Worm (Caenorhabditis elegans) whole organism, L4 larva: ENCODE measurements around the gene alx-1.
A peak's percentile ranks its signal among the peaks of the same experiment; 100 is the strongest.

Experiments
- D1046.2 ChIP-seq: fragments of 200-800 bp; sonication (Bioruptor generic); IDR thresholded peaks from 2 replicates; pipeline ENCODE4 v1.3.6; 2022; ENCODE audit warnings: missing genetic modification characterization, missing compliant biosample characterization
- F26F4.8 ChIP-seq: fragments of 200-800 bp; sonication (Bioruptor generic); conservative IDR thresholded peaks from 2 replicates; pipeline ENCODE4 v1.3.6; 2022; ENCODE audit warnings: missing genetic modification characterization, missing compliant biosample characterization
- F44E2.7 ChIP-seq: fragments of 200-800 bp; sonication (Bioruptor generic); IDR thresholded peaks from 2 replicates; pipeline ENCODE4 v2.1.2; 2022; ENCODE audit warnings: missing genetic modification characterization, missing compliant biosample characterization
- F49E8.2 ChIP-seq: sonication (generic microtip); optimal IDR thresholded peaks from 2 replicates; lab custom pipeline; 2016; ENCODE audit warnings: missing compliant biosample characterization, mild to moderate bottlenecking, missing genetic modification characterization, borderline replicate concordance
- T20F7.1 ChIP-seq: fragments of 200-800 bp; sonication (Bioruptor generic); optimal IDR thresholded peaks from 2 replicates; lab custom pipeline; 2018; ENCODE audit warnings: mild to moderate bottlenecking, missing genetic modification characterization, missing compliant biosample characterization
- T26A8.4 ChIP-seq: fragments of 200-800 bp; sonication (Bioruptor generic); IDR thresholded peaks from 2 replicates; pipeline ENCODE4 v1.3.6; 2022; ENCODE audit warnings: missing genetic modification characterization, missing compliant biosample characterization
- ZK337.2 ChIP-seq: fragments of 200-800 bp; sonication (Bioruptor generic); IDR thresholded peaks from 2 replicates; pipeline ENCODE4 v1.3.6; 2022; ENCODE audit warnings: missing genetic modification reagents, missing genetic modification characterization, missing compliant biosample characterization
- aha-1 ChIP-seq: fragments of 150-350 bp; peaks from one replicate; lab custom pipeline; 2014; ENCODE audit warnings: missing biosample characterization, missing genetic modification characterization
- aly-2 ChIP-seq: sonication (generic microtip); optimal IDR thresholded peaks from 2 replicates; lab custom pipeline; 2018; ENCODE audit warnings: missing biosample characterization, missing genetic modification characterization
- arid-1 ChIP-seq: fragments of 200-800 bp; sonication (Bioruptor generic); conservative IDR thresholded peaks from 2 replicates; pipeline ENCODE4 v1.3.6; 2022; ENCODE audit warnings: missing genetic modification reagents, missing genetic modification characterization, missing compliant biosample characterization
- ceh-28 ChIP-seq: fragments of 150-350 bp; optimal IDR thresholded peaks from 2 replicates; lab custom pipeline; 2014; ENCODE audit warnings: missing biosample characterization, missing genetic modification reagents, missing genetic modification characterization
- ceh-82 ChIP-seq: sonication (generic microtip); optimal IDR thresholded peaks from 2 replicates; lab custom pipeline; 2017; ENCODE audit warnings: missing biosample characterization, missing genetic modification characterization
- daf-16 ChIP-seq, 3 experiments: sonication (generic microtip); optimal IDR thresholded peaks; 2 replicates each; lab custom pipeline; 2016 to 2017; ENCODE audit warnings: missing genetic modification characterization in 3 of 3, missing genetic modification reagents in 3 of 3, mild to moderate bottlenecking in 2 of 3, missing compliant biosample characterization in 2 of 3, missing biosample characterization in 1 of 3, moderate library complexity in 1 of 3
- dmd-6 ChIP-seq: fragments of 200-800 bp; sonication (Bioruptor generic); IDR thresholded peaks from 2 replicates; pipeline ENCODE4 v1.3.6; 2022; ENCODE audit warnings: missing genetic modification reagents, missing genetic modification characterization, missing compliant biosample characterization
- dmd-9 ChIP-seq: fragments of 200-800 bp; sonication (Bioruptor generic); IDR thresholded peaks from 2 replicates; pipeline ENCODE4 v1.3.6; 2022; ENCODE audit warnings: missing genetic modification reagents, missing genetic modification characterization, missing compliant biosample characterization
- egl-43 ChIP-seq: fragments of 200-800 bp; sonication (Bioruptor generic); IDR thresholded peaks from 2 replicates; pipeline ENCODE4 v1.3.6; 2022; ENCODE audit warnings: missing genetic modification reagents, missing genetic modification characterization, missing compliant biosample characterization
- fos-1 ChIP-seq: fragments of 150-350 bp; optimal IDR thresholded peaks from 2 replicates; lab custom pipeline; 2014; ENCODE audit warnings: missing biosample characterization, missing genetic modification characterization
- gei-8 ChIP-seq: fragments of 200-800 bp; sonication (Bioruptor generic); optimal IDR thresholded peaks from 2 replicates; lab custom pipeline; 2018; ENCODE audit warnings: mild to moderate bottlenecking, missing genetic modification characterization, missing compliant biosample characterization
- hlh-11 ChIP-seq: fragments of 200-800 bp; sonication (Bioruptor generic); optimal IDR thresholded peaks from 2 replicates; lab custom pipeline; 2018; ENCODE audit warnings: mild to moderate bottlenecking, missing genetic modification characterization, missing compliant biosample characterization
- hlh-30 ChIP-seq: sonication (generic microtip); optimal IDR thresholded peaks from 2 replicates; lab custom pipeline; 2017; ENCODE audit warnings: antibody characterized with exemption, mild to moderate bottlenecking, missing genetic modification characterization, missing compliant biosample characterization; ENCODE audit not compliant: insufficient read depth
- jun-1 ChIP-seq: fragments of 150-350 bp; optimal IDR thresholded peaks from 2 replicates; lab custom pipeline; 2014; ENCODE audit warnings: missing biosample characterization, missing genetic modification reagents, missing genetic modification characterization
- lin-1 ChIP-seq: fragments of 200-800 bp; sonication (Bioruptor generic); IDR thresholded peaks from 2 replicates; pipeline ENCODE4 v1.3.6; 2022; ENCODE audit warnings: missing genetic modification reagents, missing genetic modification characterization, missing compliant biosample characterization
- lin-15B ChIP-seq: fragments of 150-350 bp; sonication (generic microtip); optimal IDR thresholded peaks from 3 replicates; lab custom pipeline; 2014; ENCODE audit warnings: missing biosample characterization, missing genetic modification characterization
- lsy-2 ChIP-seq, 2 experiments: fragments of 150-350 bp in 1 of 2; sonication (generic microtip) in 1 of 2; optimal IDR thresholded peaks; 2 replicates each; lab custom pipeline; 2014 to 2017; ENCODE audit warnings: missing biosample characterization in 2 of 2, missing genetic modification characterization in 2 of 2
- madf-5 ChIP-seq, 2 experiments: fragments of 200-800 bp; sonication (Bioruptor generic); IDR thresholded peaks; 2 replicates each; pipeline ENCODE4 v1.3.6; 2022; ENCODE audit warnings: missing compliant biosample characterization in 2 of 2, missing genetic modification characterization in 2 of 2
- mdl-1 ChIP-seq, 2 experiments: fragments of 150-350 bp in 1 of 2; sonication (generic microtip) in 1 of 2; optimal IDR thresholded peaks; 2 replicates each; lab custom pipeline; 2014 to 2017; ENCODE audit warnings: missing biosample characterization in 2 of 2, missing genetic modification characterization in 2 of 2
- mdt-29 ChIP-seq: fragments of 200-800 bp; sonication (Bioruptor generic); IDR thresholded peaks from 2 replicates; pipeline ENCODE4 v1.3.6; 2022; ENCODE audit warnings: missing genetic modification reagents, missing genetic modification characterization, missing compliant biosample characterization
- mes-2 ChIP-seq: sonication (generic microtip); optimal IDR thresholded peaks from 2 replicates; lab custom pipeline; 2016; ENCODE audit warnings: missing genotype, mild to moderate bottlenecking, missing genetic modification characterization, missing compliant biosample characterization; ENCODE audit not compliant: poor library complexity, severe bottlenecking
- mxl-3 ChIP-seq: fragments of 200-800 bp; sonication (Bioruptor generic); optimal IDR thresholded peaks from 2 replicates; lab custom pipeline; 2018; ENCODE audit warnings: mild to moderate bottlenecking, missing genetic modification characterization, missing compliant biosample characterization
- nhr-10 ChIP-seq: fragments of 150-350 bp; optimal IDR thresholded peaks from 2 replicates; lab custom pipeline; 2014; ENCODE audit warnings: missing biosample characterization, missing genetic modification characterization
- nhr-237 ChIP-seq: sonication (generic microtip); optimal IDR thresholded peaks from 2 replicates; lab custom pipeline; 2017; ENCODE audit warnings: missing biosample characterization, missing genetic modification characterization
- nhr-25 ChIP-seq: sonication (generic microtip); optimal IDR thresholded peaks from 2 replicates; lab custom pipeline; 2017; ENCODE audit warnings: missing genetic modification characterization, mild to moderate bottlenecking, missing compliant biosample characterization, antibody characterized with exemption, moderate library complexity, borderline replicate concordance; ENCODE audit not compliant: insufficient read depth
- nhr-28 ChIP-seq: fragments of 150-350 bp; optimal IDR thresholded peaks from 2 replicates; lab custom pipeline; 2014; ENCODE audit warnings: missing biosample characterization, missing genetic modification characterization
- nhr-41 ChIP-seq: fragments of 200-800 bp; sonication (Bioruptor generic); IDR thresholded peaks from 2 replicates; pipeline ENCODE4 v1.3.6; 2022; ENCODE audit warnings: missing genetic modification reagents, missing genetic modification characterization, missing compliant biosample characterization
- nhr-42 ChIP-seq: fragments of 200-800 bp; sonication (Bioruptor generic); IDR thresholded peaks from 2 replicates; pipeline ENCODE4 v1.3.6; 2022; ENCODE audit warnings: missing genetic modification characterization, missing compliant biosample characterization
- nhr-48 ChIP-seq: sonication (generic microtip); optimal IDR thresholded peaks from 2 replicates; lab custom pipeline; 2016; ENCODE audit warnings: mild to moderate bottlenecking, missing genetic modification characterization, missing compliant biosample characterization
- nhr-6 ChIP-seq: fragments of 150-350 bp; optimal IDR thresholded peaks from 2 replicates; lab custom pipeline; 2014; ENCODE audit warnings: missing biosample characterization, missing genetic modification characterization
- nhr-77 ChIP-seq: fragments of 150-350 bp; optimal IDR thresholded peaks from 2 replicates; lab custom pipeline; 2014; ENCODE audit warnings: missing biosample characterization, missing genetic modification characterization
- pha-4 ChIP-seq, 2 experiments: fragments of 150-350 bp in 1 of 2; fragments of 200-800 bp in 1 of 2; sonication (Bioruptor generic) in 1 of 2; IDR thresholded peaks in 1 of 2; optimal IDR thresholded peaks in 1 of 2; 2 replicates each; pipeline versions ENCODE4 v1.3.6 to Lab custom; 2014 to 2022; ENCODE audit warnings: missing genetic modification characterization in 2 of 2, missing genetic modification reagents in 2 of 2, missing biosample characterization in 1 of 2, missing compliant biosample characterization in 1 of 2
- php-3 ChIP-seq: fragments of 200-800 bp; sonication (Bioruptor generic); IDR thresholded peaks from 2 replicates; pipeline ENCODE4 v1.3.6; 2022; ENCODE audit warnings: missing genetic modification reagents, missing genetic modification characterization, missing compliant biosample characterization
- rbr-2 ChIP-seq: sonication (generic microtip); optimal IDR thresholded peaks from 2 replicates; lab custom pipeline; 2016; ENCODE audit warnings: missing genotype, missing genetic modification characterization, missing compliant biosample characterization
- set-16 ChIP-seq: fragments of 200-800 bp; sonication (Bioruptor generic); IDR thresholded peaks from 2 replicates; pipeline ENCODE4 v1.3.6; 2022; ENCODE audit warnings: missing genetic modification reagents, missing genetic modification characterization, missing compliant biosample characterization
- snpc-4 ChIP-seq: fragments of 150-350 bp; optimal IDR thresholded peaks from 2 replicates; lab custom pipeline; 2014; ENCODE audit warnings: missing biosample characterization, missing genetic modification characterization
- spr-1 ChIP-seq: sonication (generic microtip); optimal IDR thresholded peaks from 2 replicates; lab custom pipeline; 2016; ENCODE audit warnings: mild to moderate bottlenecking, missing genetic modification characterization, missing compliant biosample characterization
- tra-1 ChIP-seq: fragments of 200-800 bp; sonication (Bioruptor generic); IDR thresholded peaks from 2 replicates; pipeline ENCODE4 v1.3.6; 2022; ENCODE audit warnings: missing genetic modification reagents, missing genetic modification characterization, missing compliant biosample characterization
- unc-39 ChIP-seq: sonication (generic microtip); optimal IDR thresholded peaks from 2 replicates; lab custom pipeline; 2017; ENCODE audit warnings: missing biosample characterization, missing genetic modification characterization
- unc-62 ChIP-seq, 3 experiments: fragments of 150-350 bp in 1 of 3; sonication (generic microtip); optimal IDR thresholded peaks in 2 of 3; peaks in 1 of 3; 1 replicate in 1 of 3; 2 replicates in 2 of 3; lab custom pipeline; 2014 to 2017; ENCODE audit warnings: missing biosample characterization in 3 of 3, missing genetic modification characterization in 3 of 3, missing genetic modification reagents in 3 of 3, missing genotype in 1 of 3
- zag-1 ChIP-seq: fragments of 150-350 bp; optimal IDR thresholded peaks from 2 replicates; lab custom pipeline; 2014; ENCODE audit warnings: missing biosample characterization, missing genetic modification characterization
- zfp-3 ChIP-seq: fragments of 200-800 bp; sonication (Bioruptor generic); conservative IDR thresholded peaks from 2 replicates; pipeline ENCODE4 v1.3.6; 2022; ENCODE audit warnings: missing genetic modification reagents, missing genetic modification characterization, missing compliant biosample characterization
- ztf-11 ChIP-seq: fragments of 150-350 bp; optimal IDR thresholded peaks from 2 replicates; lab custom pipeline; 2014; ENCODE audit warnings: missing biosample characterization, missing genetic modification characterization

Gene alx-1

ce11 chrIII:9913722-9914121 is 43.4 kb upstream of the alx-1 start, which contains the start of gene cbp-3:
cbp-3 (plus strand) TSS chrIII:9913993.
- TF ChIP-seq hlh-30 (tag; lab: Kevin White, UChicago) (peak; percentile 67), lin-15B (tag; lab: Kevin White, UChicago) (no peak), snpc-4 (no peak), nhr-42 (GFP tag; lab: Robert Waterston, UW) (no peak), madf-5 (GFP tag; IDR thresholded peaks at IDR 0.05; lab: Robert Waterston, UW) (no peak), lin-1 (GFP tag; lab: Robert Waterston, UW) (no peak), hlh-11 (tag; lab: Kevin White, UChicago) (peak; percentile 49), zfp-3 (GFP tag; lab: Robert Waterston, UW) (no peak), nhr-41 (GFP tag; lab: Robert Waterston, UW) (no peak), ceh-82 (tag; lab: Kevin White, UChicago) (no peak), nhr-28 (peak; percentile 61), mdt-29 (GFP tag; lab: Robert Waterston, UW) (no peak), unc-62 (GFP tag; optimal IDR thresholded peaks at IDR 0.05 in 1 of 2; lab: Kevin White, UChicago) (no peak), unc-62 (tag; optimal IDR thresholded peaks at IDR 0.05; lab: Kevin White, UChicago) (no peak), mdl-1 (tag; optimal IDR thresholded peaks at IDR 0.05; lab: Kevin White, UChicago) (no peak), F49E8.2 (no peak), dmd-9 (GFP tag; lab: Robert Waterston, UW) (no peak), mxl-3 (GFP tag; lab: Kevin White, UChicago) (peak; percentile 25), arid-1 (GFP tag; lab: Robert Waterston, UW) (no peak), nhr-25 (no peak), ZK337.2 (no peak), set-16 (GFP tag; lab: Robert Waterston, UW) (no peak), daf-16 (GFP tag; optimal IDR thresholded peaks at IDR 0.05; lab: Kevin White, UChicago) (no peak), daf-16 (tag; optimal IDR thresholded peaks at IDR 0.05; lab: Kevin White, UChicago) (peak; percentile 99), aly-2 (no peak), lsy-2 (tag; optimal IDR thresholded peaks at IDR 0.05; lab: Kevin White, UChicago) (peak in 1 of 2 experiments; percentile 3), spr-1 (tag; lab: Kevin White, UChicago) (no peak), gei-8 (GFP tag; lab: Kevin White, UChicago) (no peak), unc-39 (tag; lab: Kevin White, UChicago) (no peak), tra-1 (GFP tag; lab: Robert Waterston, UW) (no peak), F26F4.8 (no peak), rbr-2 (tag; lab: Kevin White, UChicago) (no peak), pha-4 (GFP tag; IDR thresholded peaks at IDR 0.05; lab: Robert Waterston, UW) (no peak), pha-4 (tag; optimal IDR thresholded peaks at IDR 0.05; lab: Kevin White, UChicago) (no peak), zag-1 (tag; lab: Kevin White, UChicago) (no peak), nhr-6 (tag; lab: Kevin White, UChicago) (no peak), D1046.2 (GFP tag; lab: Robert Waterston, UW) (no peak), nhr-48 (tag; lab: Kevin White, UChicago) (no peak), T20F7.1 (GFP tag; lab: Kevin White, UChicago) (peak; percentile 14), nhr-237 (tag; lab: Kevin White, UChicago) (no peak), php-3 (0 out of 2 replicates have a peak, but pooled peaks have one; percentile 12), egl-43 (no peak), ztf-11 (no peak), fos-1 (tag; lab: Kevin White, UChicago) (no peak), nhr-77 (tag; lab: Kevin White, UChicago) (peak; percentile 40), mes-2 (no peak), dmd-6 (peak; percentile 76), nhr-10 (no peak), aha-1 (peak; percentile 59), ceh-28 (tag; lab: Kevin White, UChicago) (no peak), F44E2.7 (GFP tag; lab: Robert Waterston, UW) (no peak), jun-1 (tag; lab: Kevin White, UChicago) (no peak), T26A8.4 (GFP tag; lab: Robert Waterston, UW) (no peak)
